Worm (Caenorhabditis elegans) whole organism, young adult: ENCODE data around the gene C06E2.5.

ENCODE experiments used
- B0261.1 ChIP-seq: sonication (generic microtip); optimal IDR thresholded peaks from 2 replicates; lab custom pipeline; 2016; ENCODE audit warnings: mild to moderate bottlenecking, missing genetic modification characterization, moderate library complexity, missing compliant biosample characterization
- C06A6.2 ChIP-seq: fragments of 200-800 bp; sonication (Bioruptor generic); conservative IDR thresholded peaks from 2 replicates; pipeline ENCODE4 v1.3.6; 2022; ENCODE audit warnings: missing genetic modification characterization, missing compliant biosample characterization
- D2030.7 ChIP-seq: fragments of 200-800 bp; sonication (Bioruptor generic); IDR thresholded peaks from 2 replicates; pipeline ENCODE4 v1.3.6; 2022; ENCODE audit warnings: missing genetic modification reagents, missing genetic modification characterization, missing compliant biosample characterization
- F39B2.1 ChIP-seq: fragments of 200-800 bp; sonication (Bioruptor generic); IDR thresholded peaks from 2 replicates; pipeline ENCODE4 v1.3.6; 2022; ENCODE audit warnings: missing genetic modification reagents, missing genetic modification characterization, missing compliant biosample characterization
- F49E8.2 ChIP-seq: sonication (generic microtip); optimal IDR thresholded peaks from 3 replicates; lab custom pipeline; 2017; ENCODE audit warnings: missing genetic modification characterization, mild to moderate bottlenecking, missing compliant biosample characterization, antibody characterized with exemption, moderate library complexity; ENCODE audit not compliant: insufficient read depth
- Y53F4B.3 ChIP-seq: fragments of 200-800 bp; sonication (Bioruptor generic); IDR thresholded peaks from 2 replicates; pipeline ENCODE4 v1.3.6; 2022; ENCODE audit warnings: missing genetic modification reagents, missing genetic modification characterization, missing compliant biosample characterization
- Y53G8AR.9 ChIP-seq: fragments of 200-800 bp; sonication (Bioruptor generic); conservative IDR thresholded peaks from 2 replicates; pipeline ENCODE4 v1.3.6; 2022; ENCODE audit warnings: missing genetic modification reagents, missing genetic modification characterization, missing compliant biosample characterization
- Y56A3A.18 ChIP-seq: fragments of 200-800 bp; sonication (Bioruptor generic); IDR thresholded peaks from 2 replicates; pipeline ENCODE4 v1.3.6; 2022; ENCODE audit warnings: missing genetic modification reagents, missing genetic modification characterization, missing compliant biosample characterization
- ZK185.1 ChIP-seq: sonication (generic microtip); optimal IDR thresholded peaks from 2 replicates; lab custom pipeline; 2016; ENCODE audit warnings: mild to moderate bottlenecking, missing genetic modification characterization, missing compliant biosample characterization; ENCODE audit not compliant: poor library complexity, severe bottlenecking
- akir-1 ChIP-seq: fragments of 200-800 bp; sonication (Bioruptor generic); optimal IDR thresholded peaks from 2 replicates; lab custom pipeline; 2018; ENCODE audit warnings: mild to moderate bottlenecking, missing genetic modification characterization, moderate library complexity, missing compliant biosample characterization
- atf-7 ChIP-seq: sonication (generic microtip); optimal IDR thresholded peaks from 2 replicates; lab custom pipeline; 2017; ENCODE audit warnings: mild to moderate bottlenecking, missing genetic modification characterization, missing compliant biosample characterization
- attf-5 ChIP-seq: fragments of 200-800 bp; sonication (Bioruptor generic); optimal IDR thresholded peaks from 2 replicates; lab custom pipeline; 2018; ENCODE audit warnings: mild to moderate bottlenecking, missing genetic modification characterization, missing compliant biosample characterization
- attf-6 ChIP-seq: fragments of 200-800 bp; sonication (Bioruptor generic); IDR thresholded peaks from 2 replicates; pipeline ENCODE4 v1.3.6; 2022; ENCODE audit warnings: missing genetic modification reagents, missing genetic modification characterization, missing compliant biosample characterization
- cebp-2 ChIP-seq: fragments of 200-800 bp; sonication (Bioruptor generic); IDR thresholded peaks from 2 replicates; pipeline ENCODE4 v1.3.6; 2022; ENCODE audit warnings: missing genetic modification characterization, missing compliant biosample characterization
- ceh-27 ChIP-seq: fragments of 200-800 bp; sonication (Bioruptor generic); optimal IDR thresholded peaks from 2 replicates; lab custom pipeline; 2018; ENCODE audit warnings: mild to moderate bottlenecking, missing genetic modification characterization, moderate library complexity, missing compliant biosample characterization
- ceh-40 ChIP-seq: fragments of 200-800 bp; sonication (Bioruptor generic); IDR thresholded peaks from 2 replicates; pipeline ENCODE4 v1.3.6; 2022; ENCODE audit warnings: missing genetic modification characterization, missing compliant biosample characterization
- chd-7 ChIP-seq: sonication (generic microtip); optimal IDR thresholded peaks from 2 replicates; lab custom pipeline; 2016; ENCODE audit warnings: mild to moderate bottlenecking, missing genetic modification characterization, moderate library complexity, missing compliant biosample characterization
- die-1 ChIP-seq: sonication (generic microtip); optimal IDR thresholded peaks from 2 replicates; lab custom pipeline; 2016; ENCODE audit warnings: missing genotype, mild to moderate bottlenecking, missing genetic modification characterization, missing compliant biosample characterization
- egl-44 ChIP-seq: fragments of 200-800 bp; sonication (Bioruptor generic); IDR thresholded peaks from 2 replicates; pipeline ENCODE4 v1.3.6; 2022; ENCODE audit warnings: missing genetic modification reagents, missing genetic modification characterization, missing compliant biosample characterization
- ekl-4 ChIP-seq: fragments of 200-800 bp; sonication (Bioruptor generic); IDR thresholded peaks from 2 replicates; pipeline ENCODE4 v1.3.6; 2022; ENCODE audit warnings: missing genetic modification reagents, missing genetic modification characterization, missing compliant biosample characterization
- hlh-12 ChIP-seq: sonication (generic microtip); optimal IDR thresholded peaks from 2 replicates; lab custom pipeline; 2016; ENCODE audit warnings: missing genetic modification characterization, missing compliant biosample characterization
- hmg-1.2 ChIP-seq: fragments of 200-800 bp; sonication (Bioruptor generic); IDR thresholded peaks from 2 replicates; pipeline ENCODE4 v1.3.6; 2022; ENCODE audit warnings: missing genetic modification reagents, missing genetic modification characterization, missing compliant biosample characterization
- hmg-20 ChIP-seq: fragments of 200-800 bp; sonication (Bioruptor generic); IDR thresholded peaks from 2 replicates; pipeline ENCODE4 v1.3.6; 2022; ENCODE audit warnings: missing genetic modification reagents, missing genetic modification characterization, missing compliant biosample characterization
- hsf-1 ChIP-seq: fragments of 200-800 bp; sonication (Bioruptor generic); IDR thresholded peaks from 2 replicates; pipeline ENCODE4 v1.3.6; 2022; ENCODE audit warnings: missing genetic modification reagents, missing genetic modification characterization, missing compliant biosample characterization
- let-607 ChIP-seq, 2 experiments: fragments of 200-800 bp in 1 of 2; sonication (Bioruptor generic) in 1 of 2; sonication (generic microtip) in 1 of 2; optimal IDR thresholded peaks; 2 replicates each; lab custom pipeline; 2016 to 2018; ENCODE audit warnings: mild to moderate bottlenecking in 2 of 2, missing compliant biosample characterization in 2 of 2, missing genetic modification characterization in 2 of 2, moderate library complexity in 2 of 2, missing genotype in 1 of 2
- lin-26 ChIP-seq: fragments of 200-800 bp; sonication (Bioruptor generic); IDR thresholded peaks from 2 replicates; pipeline ENCODE4 v1.3.6; 2022; ENCODE audit warnings: missing genetic modification reagents, missing genetic modification characterization, missing compliant biosample characterization
- lin-40 ChIP-seq: sonication (generic microtip); optimal IDR thresholded peaks from 2 replicates; lab custom pipeline; 2016; ENCODE audit warnings: missing genetic modification characterization, mild to moderate bottlenecking, missing compliant biosample characterization, missing genotype, missing genetic modification reagents
- lin-54 ChIP-seq: fragments of 200-800 bp; sonication (Bioruptor generic); optimal IDR thresholded peaks from 2 replicates; lab custom pipeline; 2018; ENCODE audit warnings: mild to moderate bottlenecking, missing genetic modification characterization, missing compliant biosample characterization
- lsy-27 ChIP-seq: sonication (generic microtip); optimal IDR thresholded peaks from 2 replicates; lab custom pipeline; 2017; ENCODE audit warnings: missing genetic modification characterization, mild to moderate bottlenecking, missing compliant biosample characterization, antibody characterized with exemption, missing genotype, borderline replicate concordance; ENCODE audit not compliant: insufficient read depth
- madf-3 ChIP-seq: fragments of 200-800 bp; sonication (Bioruptor generic); IDR thresholded peaks from 2 replicates; pipeline ENCODE4 v1.3.6; 2022; ENCODE audit warnings: missing genetic modification reagents, missing genetic modification characterization, missing compliant biosample characterization
- madf-6 ChIP-seq: fragments of 200-800 bp; sonication (Bioruptor generic); IDR thresholded peaks from 2 replicates; pipeline ENCODE4 v1.3.6; 2022; ENCODE audit warnings: missing genetic modification reagents, missing genetic modification characterization, missing compliant biosample characterization
- madf-8 ChIP-seq: fragments of 200-800 bp; sonication (Bioruptor generic); conservative IDR thresholded peaks from 2 replicates; pipeline ENCODE4 v1.3.6; 2022; ENCODE audit warnings: missing genetic modification reagents, missing genetic modification characterization, missing compliant biosample characterization
- mel-28 ChIP-seq: sonication (generic microtip); optimal IDR thresholded peaks from 2 replicates; lab custom pipeline; 2016; ENCODE audit warnings: borderline replicate concordance, mild to moderate bottlenecking, missing genetic modification characterization, missing compliant biosample characterization
- nfyb-1 ChIP-seq: fragments of 200-800 bp; sonication (Bioruptor generic); IDR thresholded peaks from 2 replicates; pipeline ENCODE4 v1.3.6; 2022; ENCODE audit warnings: missing genetic modification reagents, missing genetic modification characterization, missing compliant biosample characterization
- nhr-179 ChIP-seq: sonication (generic microtip); optimal IDR thresholded peaks from 2 replicates; lab custom pipeline; 2016; ENCODE audit warnings: mild to moderate bottlenecking, missing genetic modification characterization, missing compliant biosample characterization
- nhr-80 ChIP-seq: sonication (generic microtip); optimal IDR thresholded peaks from 2 replicates; lab custom pipeline; 2016; ENCODE audit warnings: missing genetic modification characterization, missing compliant biosample characterization
- pbrm-1 ChIP-seq: fragments of 200-800 bp; sonication (Bioruptor generic); IDR thresholded peaks from 2 replicates; pipeline ENCODE4 v1.3.6; 2022; ENCODE audit warnings: missing genetic modification reagents, missing genetic modification characterization, missing compliant biosample characterization
- rcor-1 ChIP-seq: fragments of 200-800 bp; sonication (Bioruptor generic); IDR thresholded peaks from 2 replicates; pipeline ENCODE4 v1.3.6; 2022; ENCODE audit warnings: missing genetic modification reagents, missing genetic modification characterization, missing compliant biosample characterization
- rpc-1 ChIP-seq, 2 experiments: fragments of 150-350 bp in 1 of 2; sonication (generic microtip) in 1 of 2; optimal IDR thresholded peaks; 2 replicates each; lab custom pipeline; 2014 to 2018; ENCODE audit warnings: missing biosample characterization in 1 of 2, missing genetic modification characterization in 1 of 2, missing genetic modification reagents in 1 of 2, missing genotype in 1 of 2
- snpc-1.3 ChIP-seq: sonication (generic microtip); optimal IDR thresholded peaks from 2 replicates; lab custom pipeline; 2017; ENCODE audit warnings: missing genetic modification characterization, mild to moderate bottlenecking, missing compliant biosample characterization, antibody characterized with exemption, moderate library complexity, missing genotype, missing genetic modification reagents; ENCODE audit not compliant: insufficient read depth
- snpc-3.4 ChIP-seq: sonication (generic microtip); optimal IDR thresholded peaks from 2 replicates; lab custom pipeline; 2017; ENCODE audit warnings: missing genetic modification characterization, mild to moderate bottlenecking, missing compliant biosample characterization, antibody characterized with exemption, moderate library complexity, missing genotype, missing genetic modification reagents
- tbp1 ChIP-seq: fragments of 200-800 bp; sonication (Bioruptor generic); optimal IDR thresholded peaks from 2 replicates; lab custom pipeline; 2018; ENCODE audit warnings: mild to moderate bottlenecking, missing genetic modification characterization, missing compliant biosample characterization
- tlf-1 ChIP-seq: fragments of 200-800 bp; sonication (Bioruptor generic); optimal IDR thresholded peaks from 2 replicates; lab custom pipeline; 2018; ENCODE audit warnings: mild to moderate bottlenecking, missing genetic modification characterization, missing compliant biosample characterization
- zfh-2 ChIP-seq: fragments of 200-800 bp; sonication (Bioruptor generic); conservative IDR thresholded peaks from 2 replicates; pipeline ENCODE4 v1.3.6; 2022; ENCODE audit warnings: missing genetic modification reagents, missing genetic modification characterization, missing compliant biosample characterization
- ztf-6 ChIP-seq: fragments of 200-800 bp; sonication (Bioruptor generic); IDR thresholded peaks from 2 replicates; pipeline ENCODE4 v1.3.6; 2022; ENCODE audit warnings: missing genetic modification reagents, missing genetic modification characterization, missing compliant biosample characterization

The C06E2.5 gene

DNA sequence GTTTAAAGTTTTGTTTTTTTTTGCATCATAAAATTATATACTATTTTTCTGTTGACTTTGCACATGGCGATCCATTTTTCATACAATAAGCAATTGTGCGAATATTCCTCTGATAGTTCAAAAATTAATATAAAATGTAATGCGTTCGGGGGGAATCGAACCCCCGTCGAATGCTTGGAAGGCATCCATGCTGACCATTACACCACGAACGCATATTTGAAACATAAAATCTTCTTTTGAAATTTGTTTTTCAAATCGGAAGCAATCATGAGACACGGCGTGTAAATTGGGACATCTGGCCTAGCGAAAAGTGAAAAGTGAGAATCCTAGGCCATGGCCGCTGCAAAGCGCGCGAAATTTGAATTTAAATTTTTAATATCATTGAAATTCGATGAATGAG is 39.3 kb downstream of the C06E2.5 start:
- TF ChIP-seq Y56A3A.18 (GFP tag; lab: Robert Waterston, UW) (peak; percentile 56; the same call in 1 of the 2 replicates), snpc-1.3 (peak; percentile 6), rcor-1 (peak; percentile 76), rpc-1 (optimal IDR thresholded peaks at IDR 0.05; lab: Kevin White, UChicago) (peak; percentile 53), rpc-1 (tag; optimal IDR thresholded peaks at IDR 0.05; lab: Kevin White, UChicago) (peak; percentile 72), tbp1 (GFP tag; lab: Kevin White, UChicago) (peak; percentile 81), attf-6 (GFP tag; lab: Robert Waterston, UW) (0 out of 2 replicates have a peak, but pooled peaks have one; percentile 31), lin-26 (GFP tag; lab: Robert Waterston, UW) (peak; percentile 47), D2030.7 (peak; percentile 87), hmg-1.2 (GFP tag; lab: Robert Waterston, UW) (peak; percentile 51), egl-44 (GFP tag; lab: Robert Waterston, UW) (0 out of 2 replicates have a peak, but pooled peaks have one; percentile 14), pbrm-1 (peak; percentile 63), Y53F4B.3 (0 out of 2 replicates have a peak, but pooled peaks have one; percentile 17)

DNA sequence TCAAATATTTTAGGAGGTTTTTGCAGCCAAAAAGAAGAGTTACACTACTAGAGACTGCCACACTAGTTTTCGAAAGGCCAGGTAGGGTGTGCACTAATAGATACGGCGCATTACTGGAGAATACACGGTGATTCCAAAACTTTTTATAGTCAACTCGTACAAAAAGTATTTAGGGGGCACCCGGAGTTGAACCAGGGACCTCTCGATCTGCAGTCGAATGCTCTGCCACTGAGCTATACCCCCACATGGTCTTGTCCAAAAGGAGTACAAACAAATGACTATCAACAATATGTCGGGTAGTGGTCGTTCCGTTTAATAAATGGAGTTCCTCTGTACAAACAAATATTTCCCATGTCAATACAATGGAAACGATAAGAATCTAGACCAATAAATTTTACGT is 39.8 kb downstream of the C06E2.5 start:
- TF ChIP-seq let-607 (tag; optimal IDR thresholded peaks at IDR 0.05; lab: Kevin White, UChicago) (peak in 1 of 2 experiments; percentile 10), atf-7 (tag; lab: Kevin White, UChicago) (no peak), nhr-80 (tag; lab: Kevin White, UChicago) (peak; percentile 36), lin-26 (GFP tag; lab: Robert Waterston, UW) (peak; percentile 84), tlf-1 (GFP tag; lab: Kevin White, UChicago) (no peak), Y53G8AR.9 (GFP tag; lab: Robert Waterston, UW) (no peak), hlh-12 (tag; lab: Kevin White, UChicago) (no peak), nfyb-1 (GFP tag; lab: Robert Waterston, UW) (0 out of 2 replicates have a peak, but pooled peaks have one; percentile 10), hsf-1 (GFP tag; lab: Robert Waterston, UW) (0 out of 2 replicates have a peak, but pooled peaks have one; percentile 10), ztf-6 (GFP tag; lab: Robert Waterston, UW) (no peak), ekl-4 (GFP tag; lab: Robert Waterston, UW) (no peak), F39B2.1 (GFP tag; lab: Robert Waterston, UW) (no peak), Y53F4B.3 (no peak), ceh-40 (GFP tag; lab: Robert Waterston, UW) (0 out of 2 replicates have a peak, but pooled peaks have one; percentile 51), cebp-2 (GFP tag; lab: Robert Waterston, UW) (0 out of 2 replicates have a peak, but pooled peaks have one; percentile 50), madf-8 (GFP tag; lab: Robert Waterston, UW) (no peak), lin-54 (GFP tag; lab: Kevin White, UChicago) (peak; percentile 1), snpc-1.3 (peak; percentile 13), tbp1 (GFP tag; lab: Kevin White, UChicago) (peak; percentile 81), zfh-2 (GFP tag; lab: Robert Waterston, UW) (no peak), die-1 (tag; lab: Kevin White, UChicago) (peak; percentile 32), nhr-179 (tag; lab: Kevin White, UChicago) (no peak), snpc-3.4 (tag; lab: Kevin White, UChicago) (peak; percentile 29), lsy-27 (tag; lab: Kevin White, UChicago) (no peak), attf-5 (GFP tag; lab: Kevin White, UChicago) (peak; percentile 6), akir-1 (GFP tag; lab: Kevin White, UChicago) (no peak), C06A6.2 (GFP tag; lab: Robert Waterston, UW) (no peak), lin-40 (tag; lab: Kevin White, UChicago) (no peak), madf-6 (GFP tag; lab: Robert Waterston, UW) (no peak), mel-28 (tag; lab: Kevin White, UChicago) (no peak), B0261.1 (tag; lab: Kevin White, UChicago) (peak; percentile 63), ZK185.1 (tag; lab: Kevin White, UChicago) (peak; percentile 42), hmg-20 (GFP tag; lab: Robert Waterston, UW) (no peak), hmg-1.2 (GFP tag; lab: Robert Waterston, UW) (peak; percentile 43; the same call in 1 of the 2 replicates), ceh-27 (GFP tag; lab: Kevin White, UChicago) (no peak), F49E8.2 (tag; lab: Kevin White, UChicago) (no peak), madf-3 (0 out of 2 replicates have a peak, but pooled peaks have one; percentile 17), chd-7 (tag; lab: Kevin White, UChicago) (peak; percentile 3)
